Fruit fly (Drosophila melanogaster): ENCODE measurements around the gene Osi22.
A peak's percentile ranks its signal among the peaks of the same experiment; 100 is the strongest.

Gene Osi22

DNA sequence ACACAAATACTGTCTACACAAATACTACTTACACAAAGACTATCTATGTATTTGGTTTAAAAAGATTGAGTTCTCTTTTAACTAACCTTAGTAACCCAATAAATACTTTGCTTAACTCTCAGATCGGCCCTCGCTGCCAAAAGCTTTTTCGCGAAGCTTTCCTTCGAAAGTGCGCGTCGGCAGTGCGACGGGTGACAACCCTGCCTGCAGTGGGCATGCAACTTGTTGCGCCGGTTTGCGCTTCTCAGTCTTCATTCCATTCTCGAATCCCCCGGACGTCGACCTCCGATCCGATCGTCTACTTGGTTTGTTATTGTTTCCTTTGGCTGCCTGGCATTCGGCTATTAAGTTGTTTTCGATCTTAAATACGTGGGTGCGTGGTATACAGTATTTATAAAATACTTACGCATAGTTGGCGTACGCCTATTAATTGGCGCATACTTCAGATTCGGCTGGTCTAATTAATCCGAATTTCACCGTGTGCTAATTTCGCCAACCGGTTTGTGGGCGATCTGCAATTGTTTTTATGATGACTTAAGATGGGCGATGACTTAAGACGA is 30.2 kb upstream of the Osi22 start, which contains the start of gene CG11686 (continued):
- TF ChIP-seq Sry-β (GFP tag; optimal IDR thresholded peaks at IDR 0.05) (no peak), tup (GFP tag; optimal IDR thresholded peaks at IDR 0.05) (no peak), mam (GFP tag; optimal IDR thresholded peaks at IDR 0.05) (no peak), gsb-n (tag; optimal IDR thresholded peaks at IDR 0.05) (no peak), CG6654 (GFP tag; optimal IDR thresholded peaks at IDR 0.05) (no peak), B-H1 (GFP tag; IDR thresholded peaks at IDR 0.05) (no peak), ranshi (GFP tag; IDR thresholded peaks at IDR 0.05) (no peak), al (GFP tag; IDR thresholded peaks at IDR 0.05) (no peak), aop (GFP tag; IDR thresholded peaks at IDR 0.05) (no peak), rib (GFP tag; IDR thresholded peaks at IDR 0.05) (0 out of 2 replicates have a peak, but pooled peaks have one; percentile 16), CG4707 (GFP tag; optimal IDR thresholded peaks at IDR 0.05) (peak; percentile 2), Gsc (GFP tag; IDR thresholded peaks at IDR 0.05) (no peak), da (GFP tag; optimal IDR thresholded peaks at IDR 0.05) (no peak), CG6683 (GFP tag; optimal IDR thresholded peaks at IDR 0.05) (no peak), BtbVII (GFP tag; optimal IDR thresholded peaks at IDR 0.05) (no peak), CG14860 (GFP tag; IDR thresholded peaks at IDR 0.05; ENCODE audit: partially characterized antibody) (no peak), CG11696 (GFP tag; IDR thresholded peaks at IDR 0.05) (no peak), CG18476 (GFP tag; optimal IDR thresholded peaks at IDR 0.05) (peak; percentile 98), CG9797 (GFP tag; optimal IDR thresholded peaks at IDR 0.05) (no peak), CG30020 (tag; optimal IDR thresholded peaks at IDR 0.05) (no peak), lov (optimal IDR thresholded peaks at IDR 0.05) (no peak), lov (GFP tag; IDR thresholded peaks at IDR 0.05) (0 out of 3 replicates have a peak, but pooled peaks have one; percentile 4), stc (GFP tag; IDR thresholded peaks at IDR 0.05) (no peak), CG7963 (GFP tag; IDR thresholded peaks at IDR 0.05; ENCODE audit: partially characterized antibody) (peak; percentile 25; the same call in 1 of the 3 replicates), CG2712 (tag; optimal IDR thresholded peaks at IDR 0.05) (no peak), CG11504 (tag; optimal IDR thresholded peaks at IDR 0.05) (peak; percentile 97), CG8944 (GFP tag; optimal IDR thresholded peaks at IDR 0.05) (no peak), ap (GFP tag; IDR thresholded peaks at IDR 0.05) (no peak), Hr51 (GFP tag; optimal IDR thresholded peaks at IDR 0.05) (peak in 1 of 2 experiments; percentile 6), slp2 (GFP tag; optimal IDR thresholded peaks at IDR 0.05) (peak; percentile 15)

DNA sequence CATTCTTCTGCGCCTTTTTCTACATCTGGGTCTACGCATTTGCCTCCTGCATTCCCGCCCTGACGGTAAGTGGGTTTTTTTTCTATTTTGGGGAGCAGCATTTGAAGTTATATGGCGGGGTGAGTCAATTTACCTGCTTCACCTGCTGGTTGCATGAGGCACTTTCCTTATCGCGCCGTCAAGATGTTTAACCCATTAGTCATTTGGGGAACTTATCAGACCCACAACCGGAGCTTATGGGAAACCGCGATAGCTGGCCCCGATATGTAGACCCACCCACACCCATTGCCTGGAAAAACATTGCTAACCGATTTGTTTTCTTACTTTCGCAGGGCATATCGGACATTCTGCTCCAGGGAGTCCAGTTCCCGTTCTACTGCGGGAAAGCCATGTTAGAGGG is 28.7 kb upstream of the Osi22 start:
- TF ChIP-seq CG6175 (GFP tag; IDR thresholded peaks at IDR 0.05) (peak; percentile 59; the same call in 1 of the 3 replicates), lab (GFP tag; optimal IDR thresholded peaks at IDR 0.05) (peak; percentile 50), lola (GFP tag; optimal IDR thresholded peaks at IDR 0.05) (no peak), grn (GFP tag; optimal IDR thresholded peaks at IDR 0.05) (peak; percentile 72), Med (GFP tag) (peak; percentile 1), CG15479 (GFP tag; optimal IDR thresholded peaks at IDR 0.05) (no peak), pros (GFP tag; optimal IDR thresholded peaks at IDR 0.05) (peak; percentile 25), CG9932 (GFP tag; IDR thresholded peaks at IDR 0.05) (0 out of 2 replicates have a peak, but pooled peaks have one; percentile 18), lov (optimal IDR thresholded peaks at IDR 0.05) (no peak), lov (GFP tag; IDR thresholded peaks at IDR 0.05) (0 out of 3 replicates have a peak, but pooled peaks have one; percentile 21), mam (GFP tag; optimal IDR thresholded peaks at IDR 0.05) (no peak), NFAT (GFP tag; IDR thresholded peaks at IDR 0.05) (peak; percentile 27; the same call in 1 of the 2 replicates), CG11247 (GFP tag; IDR thresholded peaks at IDR 0.05) (0 out of 2 replicates have a peak, but pooled peaks have one; percentile 22), sug (tag; optimal IDR thresholded peaks at IDR 0.05) (peak; percentile 25)

Data from whole organism, embryonic.